Worm (Caenorhabditis elegans) whole organism, late embryonic: ENCODE data around the gene C01G10.10.

ENCODE experiments used
- C38D4.7 ChIP-seq: fragments of 200-800 bp; sonication (Bioruptor generic); optimal IDR thresholded peaks from 2 replicates; lab custom pipeline; 2018; ENCODE audit warnings: mild to moderate bottlenecking, missing genetic modification characterization, moderate library complexity, missing compliant biosample characterization
- T23F11.4 ChIP-seq: fragments of 200-800 bp; sonication (Bioruptor generic); optimal IDR thresholded peaks from 2 replicates; lab custom pipeline; 2018; ENCODE audit warnings: mild to moderate bottlenecking, missing genetic modification characterization, missing compliant biosample characterization
- ceh-18 ChIP-seq: sonication (generic microtip); optimal IDR thresholded peaks from 2 replicates; lab custom pipeline; 2016; ENCODE audit warnings: missing genetic modification characterization, missing compliant biosample characterization
- ceh-48 ChIP-seq: sonication (generic microtip); optimal IDR thresholded peaks from 2 replicates; lab custom pipeline; 2016; ENCODE audit warnings: missing genetic modification characterization, inconsistent platforms, missing compliant biosample characterization
- ceh-6 ChIP-seq: fragments of 200-800 bp; sonication (Bioruptor generic); optimal IDR thresholded peaks from 2 replicates; lab custom pipeline; 2018; ENCODE audit warnings: mild to moderate bottlenecking, missing genetic modification characterization, missing compliant biosample characterization
- gmeb-2 ChIP-seq: sonication (generic microtip); optimal IDR thresholded peaks from 2 replicates; lab custom pipeline; 2016; ENCODE audit warnings: missing genetic modification characterization, inconsistent platforms, missing compliant biosample characterization
- hlh-6 ChIP-seq: sonication (generic microtip); optimal IDR thresholded peaks from 2 replicates; lab custom pipeline; 2016; ENCODE audit warnings: missing genotype, missing genetic modification characterization, missing compliant biosample characterization
- nfya-1 ChIP-seq: sonication (generic microtip); optimal IDR thresholded peaks from 2 replicates; lab custom pipeline; 2017; ENCODE audit warnings: missing genetic modification characterization, mild to moderate bottlenecking, missing compliant biosample characterization, antibody characterized with exemption, moderate library complexity
- nhr-11 ChIP-seq: fragments of 150-350 bp; optimal IDR thresholded peaks from 2 replicates; lab custom pipeline; 2014; ENCODE audit warnings: missing biosample characterization, missing genetic modification characterization
- unc-3 ChIP-seq, 2 experiments: fragments of 200-800 bp in 1 of 2; sonication (Bioruptor generic) in 1 of 2; sonication (generic microtip) in 1 of 2; conservative IDR thresholded peaks in 1 of 2; optimal IDR thresholded peaks in 1 of 2; 2 replicates each; pipeline versions ENCODE4 v1.3.6 to Lab custom; 2016 to 2022; ENCODE audit warnings: missing compliant biosample characterization in 2 of 2, missing genetic modification characterization in 2 of 2, missing genetic modification reagents in 1 of 2

DNA sequence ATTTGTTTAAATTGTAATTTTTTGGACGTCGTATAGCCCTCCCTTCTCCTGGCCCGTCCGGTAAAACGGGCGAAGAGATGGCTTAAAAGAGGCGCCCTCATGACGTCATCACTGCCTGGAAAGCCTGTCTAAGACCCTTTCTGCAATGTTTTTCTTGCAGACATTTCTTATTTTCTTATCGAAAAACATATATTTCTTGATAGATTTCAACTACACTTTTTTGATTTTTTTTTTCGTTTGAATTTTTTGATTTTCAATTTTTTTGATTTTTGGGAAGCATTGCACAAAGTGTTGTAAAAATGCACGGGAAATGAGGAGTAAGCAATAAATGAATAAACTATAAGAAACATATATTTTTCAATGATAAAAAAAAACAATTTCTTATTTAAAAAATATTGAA is 31.8 kb upstream of the C01G10.10 start, which contains the start of gene T01G5.6:
- TF ChIP-seq unc-3 (GFP tag; conservative IDR thresholded peaks at IDR 0.05; lab: Robert Waterston, UW) = no peak
- no peak for TF ChIP-seq unc-3 (tag; optimal IDR thresholded peaks at IDR 0.05; lab: Kevin White, UChicago)
- no peak for TF ChIP-seq C38D4.7 (GFP tag; lab: Kevin White, UChicago)
- TF ChIP-seq T23F11.4 = no peak
- TF ChIP-seq ceh-6 (GFP tag; lab: Kevin White, UChicago) = no peak
- no peak for TF ChIP-seq hlh-6
- no peak for TF ChIP-seq ceh-18 (tag; lab: Kevin White, UChicago)
- TF ChIP-seq nhr-11 (tag; lab: Kevin White, UChicago) = no peak
- no peak for TF ChIP-seq gmeb-2 (tag; lab: Kevin White, UChicago)
- TF ChIP-seq nfya-1 (tag; lab: Kevin White, UChicago) = no peak
- TF ChIP-seq ceh-48 = no peak
